Worm (Caenorhabditis elegans): Measurements from ENCODE around the gene ins-8.
A peak's percentile ranks its signal among the peaks of the same experiment; 100 is the strongest.

- TF ChIP-seq pha-4 (GFP tag; IDR thresholded peaks at IDR 0.05) (no peak), pha-4 (tag; optimal IDR thresholded peaks at IDR 0.05) (no peak), egl-27 (tag; optimal IDR thresholded peaks at IDR 0.05) (no peak), unc-62 (GFP tag; optimal IDR thresholded peaks at IDR 0.05 in 1 of 2) (peak in 1 of 2 experiments; percentile 91), unc-62 (tag; optimal IDR thresholded peaks at IDR 0.05) (no peak), mep-1 (tag; optimal IDR thresholded peaks at IDR 0.05) (no peak), dmd-8 (GFP tag; IDR thresholded peaks at IDR 0.05) (no peak), unc-39 (tag; optimal IDR thresholded peaks at IDR 0.05) (no peak)
Observed at ce11 chrIV:9727217-9727616, 46.5 kb upstream of the ins-8 start.
